Fruit fly (Drosophila melanogaster) whole organism: Measurements from ENCODE around the gene Irk1.

Experiments used
- CG8478 ChIP-seq: fragments of >200 bp; optimal IDR thresholded peaks from 2 replicates; lab custom pipeline; 2018; ENCODE audit warnings: inconsistent platforms
- EcR ChIP-seq, 2 experiments: fragments of >200 bp; optimal IDR thresholded peaks; 2 replicates each; lab custom pipeline; 2017; ENCODE audit warnings: missing biosample characterization in 2 of 2, missing genetic modification characterization in 2 of 2, missing genetic modification reagents in 2 of 2
- psq ChIP-seq: fragments of >200 bp; optimal IDR thresholded peaks from 2 replicates; lab custom pipeline; 2017

DNA sequence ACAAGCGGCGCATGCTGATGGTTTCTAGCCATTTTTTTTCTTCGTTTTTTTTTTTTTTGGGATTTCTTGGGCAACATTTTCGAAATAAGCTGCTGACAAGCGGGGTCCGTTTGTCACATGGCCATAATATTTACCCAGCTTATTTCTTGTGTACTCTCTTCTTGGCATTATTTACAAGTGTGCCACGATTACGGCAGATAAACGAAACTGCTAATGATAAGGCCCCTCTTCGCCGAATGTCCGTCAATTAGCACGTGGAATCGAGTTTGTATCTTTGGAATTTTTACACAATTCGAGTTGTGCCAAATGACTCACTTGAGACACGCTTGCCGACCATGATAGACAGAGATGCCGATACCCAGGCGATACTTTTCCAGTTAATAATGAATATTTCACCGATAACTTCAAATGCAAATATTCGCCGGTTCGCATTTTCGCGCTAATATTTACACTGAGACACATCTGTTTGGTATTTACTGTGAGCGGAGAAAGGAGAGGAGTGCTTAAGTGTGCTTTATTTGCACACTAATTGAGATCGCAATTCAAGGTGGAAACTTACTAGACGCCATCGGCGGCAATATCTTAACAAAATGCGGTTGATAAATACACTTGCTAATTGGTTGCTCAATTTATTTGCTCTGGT is 8.4 kb downstream of the Irk1 start:
- TF ChIP-seq psq (no peak), CG8478 (no peak), EcR (GFP tag; optimal IDR thresholded peaks at IDR 0.05; lab: Kevin White, UChicago) (no peak)
